Fruit fly (Drosophila melanogaster) whole organism, embryonic: Measurements from ENCODE around the gene Naxe.

Source experiments
- Bdp1 ChIP-seq: fragments of 200-800 bp; sonication (Bioruptor generic); optimal IDR thresholded peaks from 3 replicates; lab custom pipeline; 2016; ENCODE audit warnings: missing biosample characterization, missing genetic modification characterization
- BtbVII ChIP-seq: fragments of 200-800 bp; sonication (Bioruptor generic); optimal IDR thresholded peaks from 3 replicates; lab custom pipeline; 2017; ENCODE audit warnings: missing biosample characterization, mild to moderate bottlenecking, missing genetic modification characterization
- CG10321 ChIP-seq: fragments of 200-800 bp; sonication (Bioruptor generic); IDR thresholded peaks from 2 replicates; pipeline ENCODE4 v1.3.6; 2022; ENCODE audit warnings: missing biosample characterization, missing genetic modification characterization
- CG10431 ChIP-seq: fragments of 200-800 bp; sonication (Bioruptor generic); optimal IDR thresholded peaks from 3 replicates; lab custom pipeline; 2018; ENCODE audit warnings: missing biosample characterization, mild to moderate bottlenecking, missing genetic modification characterization
- CG10654 ChIP-seq: fragments of 200-800 bp; sonication (Bioruptor generic); optimal IDR thresholded peaks from 2 replicates; lab custom pipeline; 2016; ENCODE audit warnings: missing biosample characterization, missing genetic modification characterization
- CG11695 ChIP-seq: fragments of 200-800 bp; sonication (Bioruptor generic); IDR thresholded peaks from 3 replicates; pipeline ENCODE4 v1.3.6; 2022; ENCODE audit warnings: missing biosample characterization, missing genetic modification characterization
- CG13894 ChIP-seq: fragments of 200-800 bp; sonication (Bioruptor generic); optimal IDR thresholded peaks from 3 replicates; lab custom pipeline; 2018; ENCODE audit warnings: missing biosample characterization, mild to moderate bottlenecking, missing genetic modification characterization, moderate library complexity
- CG14667 ChIP-seq: fragments of 200-800 bp; sonication (Bioruptor generic); IDR thresholded peaks from 2 replicates; pipeline ENCODE4 v1.3.6; 2022; ENCODE audit warnings: missing biosample characterization, missing genetic modification characterization
- CG17186 ChIP-seq: fragments of 200-800 bp; sonication (Bioruptor generic); optimal IDR thresholded peaks from 3 replicates; lab custom pipeline; 2017; ENCODE audit warnings: missing biosample characterization, missing genetic modification reagents, missing genetic modification characterization
- CG17361 ChIP-seq: fragments of 200-800 bp; sonication (Bioruptor generic); IDR thresholded peaks from 3 replicates; pipeline ENCODE4 v1.3.6; 2022; ENCODE audit warnings: missing biosample characterization, missing genetic modification characterization
- CG1832 ChIP-seq: fragments of 200-800 bp; sonication (Bioruptor generic); optimal IDR thresholded peaks from 2 replicates; lab custom pipeline; 2017; ENCODE audit warnings: missing biosample characterization, mild to moderate bottlenecking, missing genetic modification characterization, inconsistent platforms
- CG18619 ChIP-seq: fragments of 200-800 bp; sonication (Bioruptor generic); optimal IDR thresholded peaks from 3 replicates; lab custom pipeline; 2017; ENCODE audit warnings: missing biosample characterization, mild to moderate bottlenecking, missing genetic modification characterization
- CG18764 ChIP-seq: fragments of 200-800 bp; sonication (Bioruptor generic); optimal IDR thresholded peaks from 3 replicates; lab custom pipeline; 2016; ENCODE audit warnings: missing biosample characterization, missing genetic modification characterization
- CG6175 ChIP-seq: fragments of 200-800 bp; sonication (Bioruptor generic); IDR thresholded peaks from 3 replicates; pipeline ENCODE4 v1.3.6; 2022; ENCODE audit warnings: missing biosample characterization, missing genetic modification characterization
- CG7357 ChIP-seq: fragments of 200-800 bp; sonication (Bioruptor generic); IDR thresholded peaks from 3 replicates; pipeline ENCODE4 v1.3.6; 2022; ENCODE audit warnings: missing biosample characterization, missing genetic modification characterization
- CG8290 ChIP-seq, 3 experiments: fragments of 200-800 bp; sonication (Bioruptor generic); optimal IDR thresholded peaks; 2 replicates each; lab custom pipeline; 2016 to 2019; ENCODE audit warnings: missing biosample characterization in 3 of 3, missing genetic modification characterization in 3 of 3, mild to moderate bottlenecking in 2 of 3, moderate library complexity in 1 of 3
- CTCF ChIP-seq: fragments of 200-800 bp; sonication (Bioruptor generic); optimal IDR thresholded peaks from 2 replicates; lab custom pipeline; 2017; ENCODE audit warnings: missing biosample characterization, mild to moderate bottlenecking, missing genetic modification characterization, moderate library complexity
- Dek ChIP-seq: fragments of 200-800 bp; sonication (Bioruptor generic); optimal IDR thresholded peaks from 3 replicates; lab custom pipeline; 2019; ENCODE audit warnings: missing biosample characterization, mild to moderate bottlenecking, missing genetic modification characterization, moderate library complexity
- E2f1 ChIP-seq: fragments of 200-800 bp; sonication (Bioruptor generic); IDR thresholded peaks from 2 replicates; pipeline ENCODE4 v1.3.6; 2022; ENCODE audit warnings: missing biosample characterization, missing genetic modification characterization
- Elba2 ChIP-seq: fragments of 200-800 bp; sonication (Bioruptor generic); optimal IDR thresholded peaks from 3 replicates; lab custom pipeline; 2016; ENCODE audit warnings: missing biosample characterization, missing genetic modification characterization
- H2.0 ChIP-seq: fragments of 200-800 bp; sonication (Bioruptor generic); IDR thresholded peaks from 2 replicates; pipeline ENCODE4 v1.3.6; 2022; ENCODE audit warnings: missing biosample characterization, missing genetic modification characterization
- HLHmδ ChIP-seq: fragments of 200-800 bp; sonication (Bioruptor generic); optimal IDR thresholded peaks from 2 replicates; lab custom pipeline; 2018; ENCODE audit warnings: missing biosample characterization, mild to moderate bottlenecking, missing genetic modification characterization, moderate library complexity
- Neu2 ChIP-seq: fragments of 200-800 bp; sonication (Bioruptor generic); optimal IDR thresholded peaks from 3 replicates; lab custom pipeline; 2016; ENCODE audit warnings: missing biosample characterization, missing genetic modification characterization, borderline replicate concordance
- PHDP ChIP-seq: fragments of 200-800 bp; sonication (Bioruptor generic); optimal IDR thresholded peaks from 3 replicates; lab custom pipeline; 2018; ENCODE audit warnings: missing biosample characterization, mild to moderate bottlenecking, missing genetic modification characterization, moderate library complexity
- Six4 ChIP-seq: fragments of 200-800 bp; sonication (Bioruptor generic); optimal IDR thresholded peaks from 2 replicates; lab custom pipeline; 2016; ENCODE audit warnings: missing biosample characterization, missing genetic modification characterization
- Spps ChIP-seq: fragments of 200-800 bp; sonication (Bioruptor generic); optimal IDR thresholded peaks from 2 replicates; lab custom pipeline; 2018; ENCODE audit warnings: missing biosample characterization, mild to moderate bottlenecking, missing genetic modification characterization
- Stat92E ChIP-seq, 3 experiments: fragments of >200 bp in 2 of 3; fragments of 200-800 bp in 1 of 3; sonication (Bioruptor generic) in 1 of 3; optimal IDR thresholded peaks; 2 replicates each; lab custom pipeline; 2017 to 2019; ENCODE audit warnings: missing biosample characterization in 3 of 3, missing genetic modification characterization in 3 of 3, mild to moderate bottlenecking in 1 of 3, moderate library complexity in 1 of 3
- TFAM ChIP-seq: fragments of 200-800 bp; sonication (Bioruptor generic); optimal IDR thresholded peaks from 2 replicates; lab custom pipeline; 2017; ENCODE audit warnings: missing biosample characterization, missing genetic modification characterization, inconsistent platforms
- Tbp ChIP-seq: fragments of >200 bp; optimal IDR thresholded peaks from 2 replicates; lab custom pipeline; 2018; ENCODE audit warnings: missing biosample characterization, missing genetic modification characterization
- Vsx1 ChIP-seq: fragments of 200-800 bp; sonication (Bioruptor generic); optimal IDR thresholded peaks from 2 replicates; lab custom pipeline; 2017; ENCODE audit warnings: missing biosample characterization, mild to moderate bottlenecking, missing genetic modification characterization, missing genetic modification reagents
- ab ChIP-seq: fragments of 200-800 bp; sonication (Bioruptor generic); optimal IDR thresholded peaks from 2 replicates; lab custom pipeline; 2016; ENCODE audit warnings: missing biosample characterization, missing genetic modification characterization
- bowl ChIP-seq: fragments of 200-800 bp; sonication (Bioruptor generic); IDR thresholded peaks from 2 replicates; pipeline ENCODE4 v1.3.6; 2022; ENCODE audit warnings: missing biosample characterization, missing genetic modification characterization
- bsh ChIP-seq, 2 experiments: fragments of 200-800 bp; sonication (Bioruptor generic); optimal IDR thresholded peaks; 2 replicates each; lab custom pipeline; 2017 to 2018; ENCODE audit warnings: mild to moderate bottlenecking in 2 of 2, missing biosample characterization in 2 of 2, missing genetic modification characterization in 2 of 2, moderate library complexity in 1 of 2
- caup ChIP-seq: fragments of 200-800 bp; sonication (Bioruptor generic); optimal IDR thresholded peaks from 3 replicates; lab custom pipeline; 2017; ENCODE audit warnings: missing biosample characterization, mild to moderate bottlenecking, missing genetic modification characterization, moderate library complexity; ENCODE audit not compliant: severe bottlenecking
- chm ChIP-seq: fragments of 200-800 bp; sonication (Bioruptor generic); IDR thresholded peaks from 2 replicates; pipeline ENCODE4 v1.3.6; 2022; ENCODE audit warnings: missing biosample characterization, missing genetic modification characterization
- emc ChIP-seq: fragments of 200-800 bp; sonication (Bioruptor generic); optimal IDR thresholded peaks from 2 replicates; lab custom pipeline; 2016; ENCODE audit warnings: missing biosample characterization, missing genetic modification characterization
- ems ChIP-seq: fragments of 200-800 bp; sonication (Bioruptor generic); optimal IDR thresholded peaks from 3 replicates; lab custom pipeline; 2016; ENCODE audit warnings: missing biosample characterization, missing genetic modification characterization
- eve ChIP-seq, 2 experiments: fragments of >200 bp; optimal IDR thresholded peaks; 2 replicates each; lab custom pipeline; 2017; ENCODE audit warnings: missing biosample characterization in 2 of 2, missing genetic modification characterization in 2 of 2
- gcm ChIP-seq: fragments of 200-800 bp; sonication (Bioruptor generic); optimal IDR thresholded peaks from 2 replicates; lab custom pipeline; 2019; ENCODE audit warnings: missing biosample characterization, mild to moderate bottlenecking, missing genetic modification characterization, moderate library complexity
- gsb-n ChIP-seq: fragments of 200-800 bp; sonication (Bioruptor generic); optimal IDR thresholded peaks from 3 replicates; lab custom pipeline; 2018; ENCODE audit warnings: missing biosample characterization, mild to moderate bottlenecking, missing genetic modification characterization
- gt ChIP-seq: fragments of 200-800 bp; sonication (Bioruptor generic); IDR thresholded peaks from 2 replicates; pipeline ENCODE4 v1.3.6; 2022; ENCODE audit warnings: missing biosample characterization, missing genetic modification characterization
- hth ChIP-seq: fragments of >200 bp; optimal IDR thresholded peaks from 2 replicates; lab custom pipeline; 2017; ENCODE audit warnings: inconsistent platforms
- mirr ChIP-seq: fragments of 200-800 bp; sonication (Bioruptor generic); optimal IDR thresholded peaks from 3 replicates; lab custom pipeline; 2018; ENCODE audit warnings: missing biosample characterization, mild to moderate bottlenecking, missing genetic modification characterization
- oc ChIP-seq: fragments of 200-800 bp; sonication (Bioruptor generic); optimal IDR thresholded peaks from 2 replicates; lab custom pipeline; 2018; ENCODE audit warnings: missing biosample characterization, mild to moderate bottlenecking, missing genetic modification characterization, moderate library complexity
- peb ChIP-seq: fragments of 200-800 bp; sonication (Bioruptor generic); IDR thresholded peaks from 2 replicates; pipeline ENCODE4 v1.3.6; 2022; ENCODE audit warnings: missing biosample characterization, missing genetic modification characterization
- sd ChIP-seq: fragments of 200-800 bp; sonication (Bioruptor generic); optimal IDR thresholded peaks from 3 replicates; lab custom pipeline; 2018; ENCODE audit warnings: missing biosample characterization, mild to moderate bottlenecking, missing genetic modification characterization, moderate library complexity
- stwl ChIP-seq: fragments of 200-800 bp; sonication (Bioruptor generic); optimal IDR thresholded peaks from 3 replicates; lab custom pipeline; 2018; ENCODE audit warnings: missing biosample characterization, mild to moderate bottlenecking, missing genetic modification characterization, moderate library complexity
- tap ChIP-seq: fragments of 200-800 bp; optimal IDR thresholded peaks from 3 replicates; lab custom pipeline; 2019; ENCODE audit warnings: missing biosample characterization, mild to moderate bottlenecking, missing genetic modification characterization, moderate library complexity
- trem ChIP-seq: fragments of 200-800 bp; optimal IDR thresholded peaks from 3 replicates; lab custom pipeline; 2019; ENCODE audit warnings: missing biosample characterization, mild to moderate bottlenecking, missing genetic modification characterization, moderate library complexity
- twi ChIP-seq: fragments of 200-800 bp; optimal IDR thresholded peaks from 2 replicates; lab custom pipeline; 2019; ENCODE audit warnings: missing biosample characterization, mild to moderate bottlenecking, missing genetic modification characterization, moderate library complexity
- vnd ChIP-seq: fragments of 200-800 bp; sonication (Bioruptor generic); IDR thresholded peaks from 3 replicates; pipeline ENCODE4 v1.3.6; 2022; ENCODE audit warnings: missing biosample characterization, missing genetic modification characterization; ENCODE audit not compliant: partially characterized antibody

Naxe gene

DNA sequence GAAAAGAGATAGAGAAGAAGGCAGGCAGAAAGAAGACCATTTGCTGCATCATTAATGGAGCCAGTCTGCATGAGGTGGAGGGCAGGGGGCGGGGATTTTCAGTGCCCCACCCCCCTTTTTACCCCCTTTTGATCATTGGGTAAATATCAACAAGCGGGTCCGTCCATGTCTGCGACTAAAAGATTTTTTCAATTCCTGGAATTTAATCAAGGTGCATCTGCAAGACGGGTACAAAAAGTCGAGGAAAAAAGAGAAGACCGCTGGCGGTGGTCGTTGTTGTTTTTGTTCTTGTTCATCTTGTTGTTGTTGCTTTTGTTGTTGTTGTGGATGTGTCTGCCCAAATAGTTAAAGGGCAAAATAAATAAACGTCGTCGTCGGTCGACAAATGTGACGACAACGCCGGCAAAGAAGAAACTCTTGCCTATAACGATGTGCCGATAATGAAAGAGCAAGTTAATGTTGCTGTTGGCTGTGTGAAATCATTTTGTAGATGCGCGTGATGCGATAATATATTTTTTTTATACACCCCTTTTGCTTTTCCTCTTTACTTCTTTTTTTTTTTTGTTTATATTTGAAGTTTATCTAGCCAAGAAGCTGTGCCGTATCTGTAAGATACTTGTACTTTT, 29.7 kb upstream of the Naxe start (continued):
- TF ChIP-seq vnd (GFP tag; lab: Robert Waterston, UW) (no peak), CG6175 (GFP tag; lab: Robert Waterston, UW) (no peak), eve (GFP tag; optimal IDR thresholded peaks at IDR 0.05; lab: Kevin White, UChicago) (no peak), CG18619 (GFP tag; lab: Kevin White, UChicago) (peak; percentile 1), chm (GFP tag; lab: Robert Waterston, UW) (no peak), Stat92E (GFP tag; optimal IDR thresholded peaks at IDR 0.05; lab: Kevin White, UChicago) (peak in 1 of 3 experiments; percentile 98), gcm (GFP tag; lab: Kevin White, UChicago) (peak; percentile 20), PHDP (tag; lab: Kevin White, UChicago) (no peak), CG10321 (GFP tag; lab: Robert Waterston, UW) (0 out of 2 replicates have a peak, but pooled peaks have one; percentile 8), H2.0 (no peak), bowl (no peak), Neu2 (GFP tag; lab: Kevin White, UChicago) (no peak), E2f1 (GFP tag; lab: Robert Waterston, UW) (no peak), mirr (GFP tag; lab: Kevin White, UChicago) (no peak), Vsx1 (GFP tag; lab: Kevin White, UChicago) (peak; percentile 3), CG13894 (tag; lab: Kevin White, UChicago) (no peak), CG7357 (GFP tag; lab: Robert Waterston, UW) (no peak), CG14667 (GFP tag; lab: Robert Waterston, UW) (no peak), caup (GFP tag; lab: Kevin White, UChicago) (no peak), gsb-n (tag; lab: Kevin White, UChicago) (peak; percentile 7), CTCF (no peak), CG17186 (no peak), Tbp (GFP tag; lab: Kevin White, UChicago) (no peak), Dek (tag; lab: Kevin White, UChicago) (no peak), Spps (peak; percentile 8), Six4 (GFP tag; lab: Kevin White, UChicago) (no peak), CG11695 (no peak; the same call in 2 of the 3 replicates), gt (GFP tag; lab: Robert Waterston, UW) (no peak), sd (no peak), CG1832 (GFP tag; lab: Kevin White, UChicago) (no peak), CG10654 (GFP tag; lab: Kevin White, UChicago) (no peak), bsh (GFP tag; optimal IDR thresholded peaks at IDR 0.05; lab: Kevin White, UChicago) (peak in 1 of 2 experiments; percentile 43), tap (tag; lab: Kevin White, UChicago) (no peak), CG10431 (no peak), ems (GFP tag; lab: Kevin White, UChicago) (no peak), CG18764 (GFP tag; lab: Kevin White, UChicago) (no peak), peb (no peak), Bdp1 (GFP tag; lab: Kevin White, UChicago) (no peak), hth (lab: Kevin White, UChicago) (no peak), ab (GFP tag; lab: Kevin White, UChicago) (no peak), CG8290 (GFP tag; optimal IDR thresholded peaks at IDR 0.05; lab: Kevin White, UChicago) (no peak), CG8290 (tag; optimal IDR thresholded peaks at IDR 0.05; lab: Kevin White, UChicago) (no peak), Elba2 (GFP tag; lab: Kevin White, UChicago) (no peak), TFAM (GFP tag; lab: Kevin White, UChicago) (no peak), CG17361 (GFP tag; lab: Robert Waterston, UW) (no peak), trem (tag; lab: Kevin White, UChicago) (no peak), oc (no peak), HLHmδ (GFP tag; lab: Kevin White, UChicago) (peak; percentile 34), BtbVII (GFP tag; lab: Kevin White, UChicago) (no peak), emc (GFP tag; lab: Kevin White, UChicago) (no peak), twi (tag; lab: Kevin White, UChicago) (no peak), stwl (no peak)
